Fruit fly (Drosophila melanogaster) whole organism, embryonic: ENCODE measurements around the gene CG31515.

ENCODE experiments used
- Antp ChIP-seq: fragments of 200-800 bp; sonication (Bioruptor generic); optimal IDR thresholded peaks from 3 replicates; lab custom pipeline; 2016; ENCODE audit warnings: missing biosample characterization, missing genetic modification characterization
- CG10979 ChIP-seq: fragments of 200-800 bp; sonication (Bioruptor generic); optimal IDR thresholded peaks from 2 replicates; lab custom pipeline; 2018; ENCODE audit warnings: missing biosample characterization, mild to moderate bottlenecking, missing genetic modification characterization, moderate library complexity
- CG11247 ChIP-seq: fragments of 200-800 bp; sonication (Bioruptor generic); IDR thresholded peaks from 2 replicates; pipeline ENCODE4 v1.3.6; 2022; ENCODE audit warnings: missing biosample characterization, missing genetic modification characterization
- CG11456 ChIP-seq: fragments of 200-800 bp; sonication (Bioruptor generic); IDR thresholded peaks from 3 replicates; pipeline ENCODE4 v1.3.6; 2022; ENCODE audit warnings: missing biosample characterization, missing genetic modification characterization
- CG11695 ChIP-seq: fragments of 200-800 bp; sonication (Bioruptor generic); IDR thresholded peaks from 3 replicates; pipeline ENCODE4 v1.3.6; 2022; ENCODE audit warnings: missing biosample characterization, missing genetic modification characterization
- CG13287 ChIP-seq: fragments of 200-800 bp; sonication (Bioruptor generic); IDR thresholded peaks from 2 replicates; pipeline ENCODE4 v1.3.6; 2022; ENCODE audit warnings: missing biosample characterization, missing genetic modification characterization; ENCODE audit not compliant: partially characterized antibody
- CG14014 ChIP-seq: fragments of 200-800 bp; sonication (Bioruptor generic); IDR thresholded peaks from 2 replicates; pipeline ENCODE4 v1.3.6; 2022; ENCODE audit warnings: missing biosample characterization, missing genetic modification characterization
- CG15073 ChIP-seq: fragments of 200-800 bp; sonication (Bioruptor generic); optimal IDR thresholded peaks from 2 replicates; lab custom pipeline; 2016; ENCODE audit warnings: missing biosample characterization, missing genetic modification characterization
- CG18011 ChIP-seq: fragments of 200-800 bp; sonication (Bioruptor generic); optimal IDR thresholded peaks from 2 replicates; lab custom pipeline; 2017; ENCODE audit warnings: missing biosample characterization, missing genetic modification characterization, mild to moderate bottlenecking, moderate library complexity, missing genotype
- CG2129 ChIP-seq: fragments of 200-800 bp; sonication (Bioruptor generic); IDR thresholded peaks from 2 replicates; pipeline ENCODE4 v1.3.6; 2022; ENCODE audit warnings: missing biosample characterization, missing genetic modification characterization; ENCODE audit not compliant: partially characterized antibody
- CG3163 ChIP-seq: fragments of 200-800 bp; sonication (Bioruptor generic); optimal IDR thresholded peaks from 3 replicates; lab custom pipeline; 2016; ENCODE audit warnings: missing biosample characterization, missing genetic modification characterization
- CG4328 ChIP-seq: fragments of 200-800 bp; sonication (Bioruptor generic); optimal IDR thresholded peaks from 3 replicates; lab custom pipeline; 2017; ENCODE audit warnings: missing biosample characterization, missing genetic modification reagents, missing genetic modification characterization
- CG4617 ChIP-seq: fragments of 200-800 bp; sonication (Bioruptor generic); optimal IDR thresholded peaks from 3 replicates; lab custom pipeline; 2016; ENCODE audit warnings: missing biosample characterization, missing genetic modification characterization, borderline replicate concordance
- CG4854 ChIP-seq: fragments of 200-800 bp; sonication (Bioruptor generic); optimal IDR thresholded peaks from 2 replicates; lab custom pipeline; 2016; ENCODE audit warnings: missing biosample characterization, missing genetic modification characterization, inconsistent platforms
- CG6175 ChIP-seq: fragments of 200-800 bp; sonication (Bioruptor generic); IDR thresholded peaks from 3 replicates; pipeline ENCODE4 v1.3.6; 2022; ENCODE audit warnings: missing biosample characterization, missing genetic modification characterization
- CG6272 ChIP-seq: fragments of 200-800 bp; sonication (Bioruptor generic); IDR thresholded peaks from 2 replicates; pipeline ENCODE4 v1.3.6; 2022; ENCODE audit warnings: missing biosample characterization, missing genetic modification characterization
- CG7786 ChIP-seq: fragments of 200-800 bp; sonication (Bioruptor generic); optimal IDR thresholded peaks from 2 replicates; lab custom pipeline; 2016; ENCODE audit warnings: missing biosample characterization, missing genetic modification characterization
- Dip2 ChIP-seq: fragments of 200-800 bp; sonication (Bioruptor generic); IDR thresholded peaks from 2 replicates; pipeline ENCODE4 v1.3.6; 2022; ENCODE audit warnings: missing biosample characterization, missing genetic modification characterization
- Doc3 ChIP-seq: fragments of 200-800 bp; sonication (Bioruptor generic); IDR thresholded peaks from 3 replicates; pipeline ENCODE4 v1.3.6; 2022; ENCODE audit warnings: missing biosample characterization, missing genetic modification characterization; ENCODE audit not compliant: partially characterized antibody
- HmgD ChIP-seq: fragments of 200-800 bp; sonication (Bioruptor generic); optimal IDR thresholded peaks from 3 replicates; lab custom pipeline; 2016; ENCODE audit warnings: missing biosample characterization, missing genetic modification characterization
- Hr3 ChIP-seq: fragments of 200-800 bp; sonication (Bioruptor generic); optimal IDR thresholded peaks from 3 replicates; lab custom pipeline; 2016; ENCODE audit warnings: missing biosample characterization, missing genetic modification characterization
- Myb ChIP-seq: fragments of 200-800 bp; sonication (Bioruptor generic); optimal IDR thresholded peaks from 2 replicates; lab custom pipeline; 2016; ENCODE audit warnings: missing biosample characterization, missing genetic modification characterization
- NC2β ChIP-seq: fragments of 200-800 bp; sonication (Bioruptor generic); optimal IDR thresholded peaks from 2 replicates; lab custom pipeline; 2016; ENCODE audit warnings: missing biosample characterization, missing genetic modification characterization
- Oaz ChIP-seq: fragments of 200-800 bp; sonication (Bioruptor generic); IDR thresholded peaks from 2 replicates; pipeline ENCODE4 v1.3.6; 2022; ENCODE audit warnings: missing biosample characterization, missing genetic modification characterization
- Ptx1 ChIP-seq: fragments of 200-800 bp; sonication (Bioruptor generic); IDR thresholded peaks from 2 replicates; pipeline ENCODE4 v1.3.6; 2022; ENCODE audit warnings: missing biosample characterization, missing genetic modification characterization
- Ravus ChIP-seq: fragments of 200-800 bp; sonication (Bioruptor generic); IDR thresholded peaks from 2 replicates; pipeline ENCODE4 v1.3.6; 2022; ENCODE audit warnings: missing biosample characterization, missing genetic modification characterization
- Sox100B ChIP-seq: fragments of 200-800 bp; sonication (Bioruptor generic); optimal IDR thresholded peaks from 3 replicates; lab custom pipeline; 2018; ENCODE audit warnings: missing biosample characterization, mild to moderate bottlenecking, missing genetic modification characterization
- Sry-β ChIP-seq: fragments of 200-800 bp; sonication (Bioruptor generic); optimal IDR thresholded peaks from 2 replicates; lab custom pipeline; 2018; ENCODE audit warnings: missing biosample characterization, mild to moderate bottlenecking, missing genetic modification characterization, moderate library complexity
- Stat92E ChIP-seq, 3 experiments: fragments of >200 bp in 2 of 3; fragments of 200-800 bp in 1 of 3; sonication (Bioruptor generic) in 1 of 3; optimal IDR thresholded peaks; 2 replicates each; lab custom pipeline; 2017 to 2019; ENCODE audit warnings: missing biosample characterization in 3 of 3, missing genetic modification characterization in 3 of 3, mild to moderate bottlenecking in 1 of 3, moderate library complexity in 1 of 3
- bcd ChIP-seq: fragments of 200-800 bp; sonication (Bioruptor generic); optimal IDR thresholded peaks from 2 replicates; lab custom pipeline; 2017; ENCODE audit warnings: missing biosample characterization, mild to moderate bottlenecking, missing genetic modification characterization
- cad ChIP-seq: fragments of >200 bp; optimal IDR thresholded peaks from 2 replicates; lab custom pipeline; 2017; ENCODE audit warnings: missing biosample characterization, missing genetic modification characterization
- caup ChIP-seq: fragments of 200-800 bp; sonication (Bioruptor generic); optimal IDR thresholded peaks from 3 replicates; lab custom pipeline; 2017; ENCODE audit warnings: missing biosample characterization, mild to moderate bottlenecking, missing genetic modification characterization, moderate library complexity; ENCODE audit not compliant: severe bottlenecking
- cg ChIP-seq: fragments of 200-800 bp; sonication (Bioruptor generic); optimal IDR thresholded peaks from 3 replicates; lab custom pipeline; 2019; ENCODE audit warnings: missing biosample characterization, mild to moderate bottlenecking, missing genetic modification characterization, moderate library complexity
- ci ChIP-seq: fragments of 200-800 bp; sonication (Bioruptor generic); IDR thresholded peaks from 3 replicates; pipeline ENCODE4 v1.3.6; 2022; ENCODE audit warnings: missing biosample characterization, missing genetic modification characterization
- dpn ChIP-seq, 2 experiments: fragments of 200-800 bp; sonication (Bioruptor generic); optimal IDR thresholded peaks; 3 replicates each; lab custom pipeline; 2016; ENCODE audit warnings: missing biosample characterization in 2 of 2, missing genetic modification characterization in 2 of 2
- fu2 ChIP-seq: fragments of 200-800 bp; sonication (Bioruptor generic); optimal IDR thresholded peaks from 2 replicates; lab custom pipeline; 2016; ENCODE audit warnings: missing biosample characterization, missing genetic modification characterization
- gcm2 ChIP-seq: fragments of 200-800 bp; sonication (Bioruptor generic); optimal IDR thresholded peaks from 2 replicates; lab custom pipeline; 2016; ENCODE audit warnings: missing biosample characterization, missing genetic modification characterization
- gfzf ChIP-seq: fragments of 200-800 bp; sonication (Bioruptor generic); optimal IDR thresholded peaks from 2 replicates; lab custom pipeline; 2016; ENCODE audit warnings: missing biosample characterization, mild to moderate bottlenecking, missing genetic modification characterization, moderate library complexity
- grau ChIP-seq: fragments of 200-800 bp; optimal IDR thresholded peaks from 3 replicates; lab custom pipeline; 2019; ENCODE audit warnings: missing biosample characterization, mild to moderate bottlenecking, missing genetic modification characterization, moderate library complexity
- grn ChIP-seq: fragments of 200-800 bp; sonication (Bioruptor generic); optimal IDR thresholded peaks from 3 replicates; lab custom pipeline; 2017; ENCODE audit warnings: missing biosample characterization, missing genetic modification characterization
- gro ChIP-seq: fragments of 200-800 bp; sonication (Bioruptor generic); optimal IDR thresholded peaks from 2 replicates; lab custom pipeline; 2016; ENCODE audit warnings: missing biosample characterization, missing genetic modification characterization
- hth ChIP-seq: fragments of >200 bp; optimal IDR thresholded peaks from 2 replicates; lab custom pipeline; 2017; ENCODE audit warnings: inconsistent platforms
- inv ChIP-seq: fragments of 200-800 bp; sonication (Bioruptor generic); IDR thresholded peaks from 2 replicates; pipeline ENCODE4 v1.3.6; 2022; ENCODE audit warnings: missing biosample characterization, missing genetic modification characterization; ENCODE audit not compliant: partially characterized antibody
- lilli ChIP-seq: fragments of 200-800 bp; sonication (Bioruptor generic); optimal IDR thresholded peaks from 3 replicates; lab custom pipeline; 2016; ENCODE audit warnings: missing biosample characterization, missing genetic modification characterization
- maf-S ChIP-seq: fragments of 200-800 bp; sonication (Bioruptor generic); optimal IDR thresholded peaks from 2 replicates; lab custom pipeline; 2016; ENCODE audit warnings: missing biosample characterization, missing genetic modification characterization
- mld ChIP-seq: fragments of 200-800 bp; sonication (Bioruptor generic); IDR thresholded peaks from 3 replicates; pipeline ENCODE4 v1.3.6; 2022; ENCODE audit warnings: missing biosample characterization, missing genetic modification characterization; ENCODE audit not compliant: partially characterized antibody
- nmo ChIP-seq: fragments of 200-800 bp; sonication (Bioruptor generic); optimal IDR thresholded peaks from 2 replicates; lab custom pipeline; 2018; ENCODE audit warnings: missing biosample characterization, mild to moderate bottlenecking, missing genetic modification characterization, moderate library complexity
- prd ChIP-seq, 3 experiments: fragments of >200 bp in 2 of 3; fragments of 200-800 bp in 1 of 3; sonication (Bioruptor generic) in 1 of 3; optimal IDR thresholded peaks in 2 of 3; IDR thresholded peaks in 1 of 3; 2 replicates in 2 of 3; 3 replicates in 1 of 3; pipeline versions ENCODE4 v1.3.6 to Lab custom; 2017 to 2022; ENCODE audit warnings: missing biosample characterization in 1 of 3, missing genetic modification characterization in 1 of 3
- salm ChIP-seq: fragments of 200-800 bp; sonication (Bioruptor generic); optimal IDR thresholded peaks from 2 replicates; lab custom pipeline; 2018; ENCODE audit warnings: missing biosample characterization, mild to moderate bottlenecking, missing genetic modification characterization
- seq ChIP-seq: fragments of 200-800 bp; sonication (Bioruptor generic); IDR thresholded peaks from 2 replicates; pipeline ENCODE4 v1.3.6; 2022; ENCODE audit warnings: missing biosample characterization, missing genetic modification characterization
- tna ChIP-seq: fragments of 200-800 bp; sonication (Bioruptor generic); IDR thresholded peaks from 2 replicates; pipeline ENCODE4 v1.3.6; 2022; ENCODE audit warnings: missing biosample characterization, missing genetic modification characterization; ENCODE audit not compliant: partially characterized antibody

The CG31515 gene

dm6 chr3R:23374290-23374689 lies 14.4 kb downstream of the CG31515 start (continued):
- TF ChIP-seq CG4328 (GFP tag; lab: Kevin White, UChicago) (no peak), salm (tag; lab: Kevin White, UChicago) (no peak), CG7786 (GFP tag; lab: Kevin White, UChicago) (no peak), Oaz (no peak), gfzf (GFP tag; lab: Kevin White, UChicago) (peak; percentile 28), fu2 (no peak), Antp (GFP tag; lab: Kevin White, UChicago) (no peak), CG6272 (no peak), HmgD (GFP tag; lab: Kevin White, UChicago) (no peak), Myb (GFP tag; lab: Kevin White, UChicago) (no peak), Doc3 (GFP tag; lab: Robert Waterston, UW) (peak; percentile 35; the same call in 1 of the 3 replicates), tna (GFP tag; lab: Robert Waterston, UW) (peak; percentile 45; the same call in 1 of the 2 replicates), CG13287 (GFP tag; lab: Robert Waterston, UW) (peak; percentile 69), Ptx1 (GFP tag; lab: Robert Waterston, UW) (0 out of 2 replicates have a peak, but pooled peaks have one; percentile 16), CG15073 (GFP tag; lab: Kevin White, UChicago) (no peak), Dip2 (GFP tag; lab: Robert Waterston, UW) (no peak), prd (optimal IDR thresholded peaks at IDR 0.05; lab: Kevin White, UChicago) (no peak), prd (GFP tag; IDR thresholded peaks at IDR 0.05; lab: Robert Waterston, UW) (0 out of 3 replicates have a peak, but pooled peaks have one; percentile 5), CG18011 (GFP tag; lab: Kevin White, UChicago) (no peak), CG11456 (GFP tag; lab: Robert Waterston, UW) (no peak), grn (GFP tag; lab: Kevin White, UChicago) (no peak), gro (GFP tag; lab: Kevin White, UChicago) (peak; percentile 59), gcm2 (GFP tag; lab: Kevin White, UChicago) (no peak), ci (GFP tag; lab: Robert Waterston, UW) (0 out of 3 replicates have a peak, but pooled peaks have one; percentile 32), Sry-β (GFP tag; lab: Kevin White, UChicago) (no peak), CG4617 (GFP tag; lab: Kevin White, UChicago) (no peak), Ravus (no peak), mld (no peak), grau (tag; lab: Kevin White, UChicago) (no peak), seq (no peak), caup (GFP tag; lab: Kevin White, UChicago) (no peak), CG4854 (GFP tag; lab: Kevin White, UChicago) (no peak), CG10979 (tag; lab: Kevin White, UChicago) (no peak), maf-S (GFP tag; lab: Kevin White, UChicago) (no peak), CG6175 (GFP tag; lab: Robert Waterston, UW) (no peak), cg (GFP tag; lab: Kevin White, UChicago) (no peak), inv (GFP tag; lab: Robert Waterston, UW) (no peak), NC2β (GFP tag; lab: Kevin White, UChicago) (no peak), lilli (GFP tag; lab: Kevin White, UChicago) (no peak), CG14014 (GFP tag; lab: Robert Waterston, UW) (peak; percentile 24; the same call in 1 of the 2 replicates), CG11247 (GFP tag; lab: Robert Waterston, UW) (no peak), Sox100B (GFP tag; lab: Kevin White, UChicago) (no peak), bcd (peak; percentile 42), CG2129 (GFP tag; lab: Robert Waterston, UW) (no peak), dpn (GFP tag; optimal IDR thresholded peaks at IDR 0.05; lab: Kevin White, UChicago) (no peak), CG11695 (GFP tag; lab: Robert Waterston, UW) (no peak), cad (GFP tag; lab: Kevin White, UChicago) (no peak), nmo (GFP tag; lab: Kevin White, UChicago) (no peak), Hr3 (GFP tag; lab: Kevin White, UChicago) (no peak), CG3163 (GFP tag; lab: Kevin White, UChicago) (no peak), hth (lab: Kevin White, UChicago) (no peak), Stat92E (GFP tag; optimal IDR thresholded peaks at IDR 0.05; lab: Kevin White, UChicago) (no peak)
